Fruit fly (Drosophila melanogaster): Measurements from ENCODE around the gene CG5888.
A peak's percentile ranks its signal among the peaks of the same experiment; 100 is the strongest.

Gene CG5888

DNA sequence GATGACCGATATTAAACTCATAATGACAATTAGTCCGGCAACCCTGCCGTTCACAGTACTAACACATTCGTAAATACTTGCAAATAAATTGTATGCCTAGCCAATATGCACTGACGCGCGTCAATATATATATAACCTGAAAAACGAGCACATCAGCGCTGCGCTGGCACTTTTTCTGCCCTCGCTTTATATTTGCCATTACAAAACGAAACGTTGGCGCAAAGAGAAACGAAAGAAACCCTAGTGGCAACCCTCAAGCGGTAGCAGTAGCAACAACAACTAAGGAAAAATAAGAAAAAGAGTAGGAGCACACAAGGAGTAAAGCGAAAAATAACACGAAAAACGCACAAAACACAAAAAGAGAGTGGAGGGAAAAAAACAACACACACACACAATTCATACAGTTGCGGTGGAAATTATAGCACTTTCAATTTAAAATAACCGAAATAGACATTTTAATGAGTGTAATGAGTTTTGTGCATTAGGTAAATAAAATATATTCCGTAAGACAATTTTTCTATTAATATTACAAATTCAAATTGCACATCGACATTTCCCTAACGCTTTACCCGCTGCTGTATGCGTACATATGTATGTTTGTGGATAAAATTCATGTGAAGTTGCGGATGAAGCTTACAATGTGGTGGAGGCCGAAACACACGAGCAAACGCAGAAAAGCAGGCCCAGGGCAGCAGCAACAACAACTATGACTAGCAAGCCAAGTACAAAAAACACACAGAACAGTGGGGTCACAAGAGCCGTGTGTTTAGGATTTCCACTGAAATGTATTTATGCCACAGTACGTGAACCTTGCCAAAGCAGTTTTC, 97.3 kb downstream of the CG5888 start (continued):
- peak; percentile 99 for TF ChIP-seq org-1 (GFP tag; optimal IDR thresholded peaks at IDR 0.05)
- no peak for TF ChIP-seq Scr (GFP tag; IDR thresholded peaks at IDR 0.05; ENCODE audit: partially characterized antibody)
- TF ChIP-seq Taf1 (GFP tag; IDR thresholded peaks at IDR 0.05): peak; percentile 98
- no peak for TF ChIP-seq vnd (GFP tag; IDR thresholded peaks at IDR 0.05; ENCODE audit: partially characterized antibody)
- peak in 1 of 2 experiments; percentile 99 for TF ChIP-seq Eip74EF (GFP tag; optimal IDR thresholded peaks at IDR 0.05)
- TF ChIP-seq CG6254 (GFP tag; optimal IDR thresholded peaks at IDR 0.05): peak; percentile 97
- TF ChIP-seq CG6683 (GFP tag; optimal IDR thresholded peaks at IDR 0.05): peak; percentile 98
- peak; percentile 94 for TF ChIP-seq CG3838 (GFP tag; optimal IDR thresholded peaks at IDR 0.05)
- TF ChIP-seq insv (GFP tag; optimal IDR thresholded peaks at IDR 0.05): peak; percentile 56 to 83
- peak; percentile 98 for TF ChIP-seq MTF-1 (GFP tag; optimal IDR thresholded peaks at IDR 0.05; ENCODE audit: borderline replicate concordance)
- peak; percentile 99 for TF ChIP-seq CG5953 (GFP tag; IDR thresholded peaks at IDR 0.05)
- TF ChIP-seq pum (GFP tag; optimal IDR thresholded peaks at IDR 0.05): peak; percentile 98
- TF ChIP-seq yki (optimal IDR thresholded peaks at IDR 0.05): peak; percentile 66
- TF ChIP-seq CG15011 (GFP tag; optimal IDR thresholded peaks at IDR 0.05): peak; percentile 99
- TF ChIP-seq Kr (GFP tag; optimal IDR thresholded peaks at IDR 0.05): peak; percentile 80
- TF ChIP-seq CG4424 (GFP tag; optimal IDR thresholded peaks at IDR 0.05): peak; percentile 99
- no peak for TF ChIP-seq mld (GFP tag; IDR thresholded peaks at IDR 0.05; ENCODE audit: partially characterized antibody)
- TF ChIP-seq CG2120 (GFP tag; optimal IDR thresholded peaks at IDR 0.05): peak; percentile 99
- peak; percentile 99 for TF ChIP-seq dmrt11E (tag; optimal IDR thresholded peaks at IDR 0.05)
- TF ChIP-seq CG11695 (GFP tag; IDR thresholded peaks at IDR 0.05): peak; percentile 99
- peak; percentile 89 for TF ChIP-seq pros (GFP tag; optimal IDR thresholded peaks at IDR 0.05)
- peak; percentile 88 for TF ChIP-seq CG10321 (GFP tag; IDR thresholded peaks at IDR 0.05)
- TF ChIP-seq CG6854 (GFP tag; optimal IDR thresholded peaks at IDR 0.05): peak; percentile 99
- TF ChIP-seq gfzf (GFP tag; optimal IDR thresholded peaks at IDR 0.05): peak; percentile 20
- TF ChIP-seq gsb-n (tag; optimal IDR thresholded peaks at IDR 0.05): peak; percentile 99
- peak; percentile 100 for TF ChIP-seq vvl (GFP tag; IDR thresholded peaks at IDR 0.05)
- TF ChIP-seq vfl (GFP tag; optimal IDR thresholded peaks at IDR 0.05): peak; percentile 98
- TF ChIP-seq Ptx1 (GFP tag; IDR thresholded peaks at IDR 0.05): peak; percentile 98
- TF ChIP-seq dpn (GFP tag; optimal IDR thresholded peaks at IDR 0.05): peak; percentile 99
- peak; percentile 96 for TF ChIP-seq jigr1 (GFP tag; IDR thresholded peaks at IDR 0.05)
- TF ChIP-seq HLH3B (GFP tag; IDR thresholded peaks at IDR 0.05): peak; percentile 99
- TF ChIP-seq exex (tag; optimal IDR thresholded peaks at IDR 0.05): peak; percentile 93
- peak; percentile 99 for TF ChIP-seq Meics (GFP tag; optimal IDR thresholded peaks at IDR 0.05)
- peak; percentile 97 for TF ChIP-seq CG11093 (GFP tag; IDR thresholded peaks at IDR 0.05)
- TF ChIP-seq ash1 (GFP tag; optimal IDR thresholded peaks at IDR 0.05): peak; percentile 97
- TF ChIP-seq bbx (GFP tag; IDR thresholded peaks at IDR 0.05; ENCODE audit: partially characterized antibody): no peak
- peak; percentile 100 for TF ChIP-seq row (GFP tag; IDR thresholded peaks at IDR 0.05)
- peak; percentile 97 for TF ChIP-seq CG11085 (GFP tag; IDR thresholded peaks at IDR 0.05)
- TF ChIP-seq CG12744 (GFP tag; optimal IDR thresholded peaks at IDR 0.05): peak; percentile 98
- peak; percentile 95 for TF ChIP-seq CG10274 (GFP tag; optimal IDR thresholded peaks at IDR 0.05)
- peak; percentile 99 for TF ChIP-seq rib (GFP tag; IDR thresholded peaks at IDR 0.05)
- TF ChIP-seq chm (GFP tag; IDR thresholded peaks at IDR 0.05): peak; percentile 99
- peak; percentile 98 for TF ChIP-seq tgo (GFP tag; IDR thresholded peaks at IDR 0.05)
- no peak for TF ChIP-seq Doc3 (GFP tag; IDR thresholded peaks at IDR 0.05; ENCODE audit: partially characterized antibody)
- peak; percentile 99 for TF ChIP-seq CG2202 (tag; optimal IDR thresholded peaks at IDR 0.05)
- peak; percentile 89 for TF ChIP-seq CG3163 (GFP tag; optimal IDR thresholded peaks at IDR 0.05)
- peak; percentile 95 for TF ChIP-seq her (GFP tag; optimal IDR thresholded peaks at IDR 0.05)
- peak; percentile 99 for TF ChIP-seq fd96Cb (tag; optimal IDR thresholded peaks at IDR 0.05)
- TF ChIP-seq Neu2 (GFP tag; optimal IDR thresholded peaks at IDR 0.05; ENCODE audit: borderline replicate concordance): peak; percentile 60
